Fruit fly (Drosophila melanogaster) whole organism, embryonic: Measurements from ENCODE around the gene dbe.

Experiments used
- Bteb2 ChIP-seq: fragments of 200-800 bp; sonication (Bioruptor generic); optimal IDR thresholded peaks from 2 replicates; lab custom pipeline; 2016; ENCODE audit warnings: missing biosample characterization, missing genetic modification characterization
- CG10267 ChIP-seq: fragments of 200-800 bp; sonication (Bioruptor generic); optimal IDR thresholded peaks from 2 replicates; lab custom pipeline; 2018; ENCODE audit warnings: missing biosample characterization, mild to moderate bottlenecking, missing genetic modification characterization, moderate library complexity
- CG11504 ChIP-seq: fragments of 200-800 bp; sonication (Bioruptor generic); optimal IDR thresholded peaks from 3 replicates; lab custom pipeline; 2019; ENCODE audit warnings: missing biosample characterization, mild to moderate bottlenecking, missing genetic modification characterization, moderate library complexity
- CG11696 ChIP-seq: fragments of 200-800 bp; sonication (Bioruptor generic); IDR thresholded peaks from 2 replicates; pipeline ENCODE4 v1.3.6; 2022; ENCODE audit warnings: missing biosample characterization, missing genetic modification characterization
- CG12071 ChIP-seq: fragments of 200-800 bp; sonication (Bioruptor generic); optimal IDR thresholded peaks from 3 replicates; lab custom pipeline; 2018; ENCODE audit warnings: missing biosample characterization, mild to moderate bottlenecking, missing genetic modification characterization
- CG13424 ChIP-seq: fragments of 200-800 bp; sonication (Bioruptor generic); optimal IDR thresholded peaks from 2 replicates; lab custom pipeline; 2019; ENCODE audit warnings: missing biosample characterization, mild to moderate bottlenecking, missing genetic modification characterization, moderate library complexity
- CG1647 ChIP-seq: fragments of 200-800 bp; sonication (Bioruptor generic); optimal IDR thresholded peaks from 3 replicates; lab custom pipeline; 2016; ENCODE audit warnings: missing biosample characterization, missing genetic modification characterization
- CG17186 ChIP-seq: fragments of 200-800 bp; sonication (Bioruptor generic); optimal IDR thresholded peaks from 3 replicates; lab custom pipeline; 2017; ENCODE audit warnings: missing biosample characterization, missing genetic modification reagents, missing genetic modification characterization
- CG17829 ChIP-seq: fragments of 200-800 bp; optimal IDR thresholded peaks from 2 replicates; lab custom pipeline; 2019; ENCODE audit warnings: missing biosample characterization, mild to moderate bottlenecking, missing genetic modification characterization, moderate library complexity
- CG18262 ChIP-seq: fragments of 200-800 bp; optimal IDR thresholded peaks from 3 replicates; lab custom pipeline; 2019; ENCODE audit warnings: missing biosample characterization, mild to moderate bottlenecking, missing genetic modification characterization, moderate library complexity
- CG2678 ChIP-seq: fragments of 200-800 bp; sonication (Bioruptor generic); optimal IDR thresholded peaks from 3 replicates; lab custom pipeline; 2019; ENCODE audit warnings: missing biosample characterization, mild to moderate bottlenecking, missing genetic modification characterization, moderate library complexity
- CG34422 ChIP-seq: fragments of 200-800 bp; sonication (Bioruptor generic); IDR thresholded peaks from 3 replicates; pipeline ENCODE4 v1.3.6; 2022; ENCODE audit warnings: missing biosample characterization, missing genetic modification characterization
- CG6813 ChIP-seq: fragments of 200-800 bp; sonication (Bioruptor generic); optimal IDR thresholded peaks from 2 replicates; lab custom pipeline; 2017; ENCODE audit warnings: missing biosample characterization, missing genetic modification characterization, mild to moderate bottlenecking, moderate library complexity, missing genetic modification reagents
- CG8944 ChIP-seq: fragments of 200-800 bp; sonication (Bioruptor generic); optimal IDR thresholded peaks from 3 replicates; lab custom pipeline; 2016; ENCODE audit warnings: missing biosample characterization, missing genetic modification characterization
- CG9876 ChIP-seq: fragments of 200-800 bp; sonication (Bioruptor generic); optimal IDR thresholded peaks from 2 replicates; lab custom pipeline; 2016; ENCODE audit warnings: missing biosample characterization, missing genetic modification characterization
- CoRest ChIP-seq: fragments of 200-800 bp; sonication (Bioruptor generic); optimal IDR thresholded peaks from 3 replicates; lab custom pipeline; 2018; ENCODE audit warnings: missing biosample characterization, mild to moderate bottlenecking, missing genetic modification characterization, moderate library complexity
- CrebB ChIP-seq: fragments of 200-800 bp; sonication (Bioruptor generic); optimal IDR thresholded peaks from 3 replicates; lab custom pipeline; 2018; ENCODE audit warnings: missing biosample characterization, mild to moderate bottlenecking, missing genetic modification characterization
- Eip74EF ChIP-seq, 2 experiments: fragments of 200-800 bp in 1 of 2; fragments of >200 bp in 1 of 2; sonication (Bioruptor generic) in 1 of 2; optimal IDR thresholded peaks; 2 replicates each; lab custom pipeline; 2017 to 2019; ENCODE audit warnings: missing biosample characterization in 2 of 2, missing genetic modification characterization in 2 of 2, mild to moderate bottlenecking in 1 of 2, moderate library complexity in 1 of 2
- Elba2 ChIP-seq: fragments of 200-800 bp; sonication (Bioruptor generic); optimal IDR thresholded peaks from 3 replicates; lab custom pipeline; 2016; ENCODE audit warnings: missing biosample characterization, missing genetic modification characterization
- H2.0 ChIP-seq: fragments of 200-800 bp; sonication (Bioruptor generic); IDR thresholded peaks from 2 replicates; pipeline ENCODE4 v1.3.6; 2022; ENCODE audit warnings: missing biosample characterization, missing genetic modification characterization
- HmgD ChIP-seq: fragments of 200-800 bp; sonication (Bioruptor generic); optimal IDR thresholded peaks from 3 replicates; lab custom pipeline; 2016; ENCODE audit warnings: missing biosample characterization, missing genetic modification characterization
- Hmr ChIP-seq: fragments of 200-800 bp; sonication (Bioruptor generic); optimal IDR thresholded peaks from 3 replicates; lab custom pipeline; 2017; ENCODE audit warnings: mild to moderate bottlenecking, missing biosample characterization, missing genetic modification reagents, missing genetic modification characterization
- Max ChIP-seq: fragments of 200-800 bp; sonication (Bioruptor generic); optimal IDR thresholded peaks from 2 replicates; lab custom pipeline; 2016; ENCODE audit warnings: missing biosample characterization, mild to moderate bottlenecking, missing genetic modification characterization
- Myb ChIP-seq: fragments of 200-800 bp; sonication (Bioruptor generic); optimal IDR thresholded peaks from 2 replicates; lab custom pipeline; 2016; ENCODE audit warnings: missing biosample characterization, missing genetic modification characterization
- Nf-YC ChIP-seq: fragments of 200-800 bp; optimal IDR thresholded peaks from 3 replicates; lab custom pipeline; 2019; ENCODE audit warnings: missing biosample characterization, mild to moderate bottlenecking, missing genetic modification characterization, moderate library complexity
- Ravus ChIP-seq: fragments of 200-800 bp; sonication (Bioruptor generic); IDR thresholded peaks from 2 replicates; pipeline ENCODE4 v1.3.6; 2022; ENCODE audit warnings: missing biosample characterization, missing genetic modification characterization
- Ssrp ChIP-seq: fragments of 200-800 bp; sonication (Bioruptor generic); optimal IDR thresholded peaks from 2 replicates; lab custom pipeline; 2018; ENCODE audit warnings: missing biosample characterization, mild to moderate bottlenecking, missing genetic modification characterization, moderate library complexity
- Tbp ChIP-seq: fragments of >200 bp; optimal IDR thresholded peaks from 2 replicates; lab custom pipeline; 2018; ENCODE audit warnings: missing biosample characterization, missing genetic modification characterization
- Xrp1 ChIP-seq: fragments of 200-800 bp; sonication (Bioruptor generic); IDR thresholded peaks from 2 replicates; pipeline ENCODE4 v1.3.6; 2022; ENCODE audit warnings: missing biosample characterization, missing genetic modification characterization
- ap ChIP-seq: fragments of 200-800 bp; sonication (Bioruptor generic); IDR thresholded peaks from 2 replicates; pipeline ENCODE4 v1.3.6; 2022; ENCODE audit warnings: missing biosample characterization, missing genetic modification characterization
- cad ChIP-seq: fragments of >200 bp; optimal IDR thresholded peaks from 2 replicates; lab custom pipeline; 2017; ENCODE audit warnings: missing biosample characterization, missing genetic modification characterization
- dan ChIP-seq: fragments of 200-800 bp; sonication (Bioruptor generic); IDR thresholded peaks from 2 replicates; pipeline ENCODE4 v1.3.6; 2022; ENCODE audit warnings: missing biosample characterization, missing genetic modification characterization
- ewg ChIP-seq: fragments of 200-800 bp; sonication (Bioruptor generic); optimal IDR thresholded peaks from 3 replicates; lab custom pipeline; 2017; ENCODE audit warnings: mild to moderate bottlenecking, missing biosample characterization, missing genetic modification reagents, missing genetic modification characterization
- gce ChIP-seq: fragments of 200-800 bp; sonication (Bioruptor generic); IDR thresholded peaks from 3 replicates; pipeline ENCODE4 v1.3.6; 2022; ENCODE audit warnings: missing biosample characterization, missing genetic modification characterization
- gro ChIP-seq: fragments of 200-800 bp; sonication (Bioruptor generic); optimal IDR thresholded peaks from 2 replicates; lab custom pipeline; 2016; ENCODE audit warnings: missing biosample characterization, missing genetic modification characterization
- hkb ChIP-seq, 2 experiments: fragments of 200-800 bp in 1 of 2; fragments of >200 bp in 1 of 2; sonication (Bioruptor generic) in 1 of 2; IDR thresholded peaks in 1 of 2; optimal IDR thresholded peaks in 1 of 2; 2 replicates each; pipeline versions ENCODE4 v1.3.6 to Lab custom; 2017 to 2022; ENCODE audit warnings: missing biosample characterization in 1 of 2, missing genetic modification characterization in 1 of 2
- lab ChIP-seq: fragments of 200-800 bp; sonication (Bioruptor generic); optimal IDR thresholded peaks from 3 replicates; lab custom pipeline; 2017; ENCODE audit warnings: missing biosample characterization, missing genetic modification characterization, mild to moderate bottlenecking, moderate library complexity, missing genetic modification reagents
- lbe ChIP-seq: fragments of 200-800 bp; sonication (Bioruptor generic); optimal IDR thresholded peaks from 2 replicates; lab custom pipeline; 2016; ENCODE audit warnings: missing biosample characterization, mild to moderate bottlenecking, missing genetic modification characterization
- lmd ChIP-seq: fragments of 200-800 bp; sonication (Bioruptor generic); IDR thresholded peaks from 2 replicates; pipeline ENCODE4 v1.3.6; 2022; ENCODE audit warnings: missing biosample characterization, missing genetic modification characterization
- nmo ChIP-seq: fragments of 200-800 bp; sonication (Bioruptor generic); optimal IDR thresholded peaks from 2 replicates; lab custom pipeline; 2018; ENCODE audit warnings: missing biosample characterization, mild to moderate bottlenecking, missing genetic modification characterization, moderate library complexity
- phol ChIP-seq: fragments of 200-800 bp; sonication (Bioruptor generic); optimal IDR thresholded peaks from 3 replicates; lab custom pipeline; 2018; ENCODE audit warnings: missing biosample characterization, mild to moderate bottlenecking, missing genetic modification characterization, moderate library complexity
- pum ChIP-seq: fragments of 200-800 bp; sonication (Bioruptor generic); optimal IDR thresholded peaks from 2 replicates; lab custom pipeline; 2016; ENCODE audit warnings: missing biosample characterization, missing genetic modification characterization
- schlank ChIP-seq: fragments of 200-800 bp; sonication (Bioruptor generic); optimal IDR thresholded peaks from 2 replicates; lab custom pipeline; 2018; ENCODE audit warnings: missing biosample characterization, mild to moderate bottlenecking, missing genetic modification characterization
- slbo ChIP-seq: fragments of 200-800 bp; sonication (Bioruptor generic); IDR thresholded peaks from 2 replicates; pipeline ENCODE4 v1.3.6; 2022; ENCODE audit warnings: missing biosample characterization, missing genetic modification characterization
- sug ChIP-seq: fragments of 200-800 bp; optimal IDR thresholded peaks from 2 replicates; lab custom pipeline; 2019; ENCODE audit warnings: missing biosample characterization, mild to moderate bottlenecking, missing genetic modification characterization, moderate library complexity
- tna ChIP-seq: fragments of 200-800 bp; sonication (Bioruptor generic); IDR thresholded peaks from 2 replicates; pipeline ENCODE4 v1.3.6; 2022; ENCODE audit warnings: missing biosample characterization, missing genetic modification characterization; ENCODE audit not compliant: partially characterized antibody
- toy ChIP-seq: fragments of 200-800 bp; sonication (Bioruptor generic); IDR thresholded peaks from 2 replicates; pipeline ENCODE4 v1.3.6; 2022; ENCODE audit warnings: missing biosample characterization, missing genetic modification characterization
- unc-4 ChIP-seq: fragments of 200-800 bp; sonication (Bioruptor generic); IDR thresholded peaks from 2 replicates; pipeline ENCODE4 v1.3.6; 2022; ENCODE audit warnings: missing biosample characterization, missing genetic modification characterization; ENCODE audit not compliant: partially characterized antibody
- wek ChIP-seq: fragments of 200-800 bp; sonication (Bioruptor generic); optimal IDR thresholded peaks from 3 replicates; lab custom pipeline; 2018; ENCODE audit warnings: missing biosample characterization, mild to moderate bottlenecking, missing genetic modification characterization, moderate library complexity
- zfh2 ChIP-seq: fragments of 200-800 bp; sonication (Bioruptor generic); optimal IDR thresholded peaks from 2 replicates; lab custom pipeline; 2016; ENCODE audit warnings: missing biosample characterization, missing genetic modification characterization

Gene dbe

DNA sequence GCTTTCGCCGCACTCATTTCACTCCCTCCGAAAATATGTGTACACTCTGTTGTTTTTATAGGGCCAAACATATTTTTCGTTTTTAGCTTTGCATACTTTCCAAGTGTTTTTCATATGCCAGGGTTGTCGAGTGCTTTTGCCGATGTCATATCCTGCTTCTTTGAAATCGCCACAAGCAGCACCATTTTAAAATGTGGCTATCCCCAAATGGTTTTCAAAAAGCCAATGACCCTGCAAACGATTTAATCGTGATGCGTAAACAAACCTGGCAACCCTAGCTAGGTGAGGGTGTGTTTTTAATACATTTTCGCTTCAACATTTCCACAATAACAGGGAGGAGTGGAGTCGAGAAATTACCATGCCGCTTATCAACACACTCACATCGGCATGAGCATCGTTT is 22.8 kb upstream of the dbe start (continued):
- TF ChIP-seq Myb (GFP tag; lab: Kevin White, UChicago), result peak; percentile 9
- TF ChIP-seq Tbp (GFP tag; lab: Kevin White, UChicago), result no peak
- peak; percentile 15 for TF ChIP-seq pum (GFP tag; lab: Kevin White, UChicago)
- TF ChIP-seq CG18262, result peak; percentile 30
- no peak for TF ChIP-seq ewg (GFP tag; lab: Kevin White, UChicago)
- TF ChIP-seq ap (GFP tag; lab: Robert Waterston, UW), result 0 out of 2 replicates have a peak, but pooled peaks have one; percentile 27
- TF ChIP-seq nmo, result peak; percentile 16
- no peak for TF ChIP-seq CG1647 (GFP tag; lab: Kevin White, UChicago)
- TF ChIP-seq Nf-YC (tag; lab: Kevin White, UChicago), result no peak
- no peak for TF ChIP-seq CG8944 (GFP tag; lab: Kevin White, UChicago)
- TF ChIP-seq Elba2 (GFP tag; lab: Kevin White, UChicago), result no peak
- TF ChIP-seq schlank (tag; lab: Kevin White, UChicago), result no peak
- 0 out of 3 replicates have a peak, but pooled peaks have one; percentile 35 for TF ChIP-seq gce (GFP tag; lab: Robert Waterston, UW)
- peak; percentile 46 for TF ChIP-seq CG6813 (GFP tag; lab: Kevin White, UChicago)
- no peak for TF ChIP-seq lbe
- TF ChIP-seq dan, result no peak
- TF ChIP-seq phol (tag; lab: Kevin White, UChicago), result peak; percentile 30
- peak; percentile 2 for TF ChIP-seq gro (GFP tag; lab: Kevin White, UChicago)
- no peak for TF ChIP-seq Ravus (GFP tag; lab: Robert Waterston, UW)
- peak; percentile 38 for TF ChIP-seq CoRest (tag; lab: Kevin White, UChicago)
- no peak for TF ChIP-seq hkb (optimal IDR thresholded peaks at IDR 0.05; lab: Kevin White, UChicago)
- TF ChIP-seq hkb (GFP tag; IDR thresholded peaks at IDR 0.05; lab: Robert Waterston, UW), result peak; percentile 54
- no peak for TF ChIP-seq toy
- TF ChIP-seq HmgD (GFP tag; lab: Kevin White, UChicago), result no peak
- TF ChIP-seq CG17186 (GFP tag; lab: Kevin White, UChicago), result no peak
- TF ChIP-seq CrebB (tag; lab: Kevin White, UChicago), result no peak
- TF ChIP-seq zfh2, result peak; percentile 14
- peak; percentile 30 for TF ChIP-seq lmd (GFP tag; lab: Robert Waterston, UW)
- peak; percentile 53 for TF ChIP-seq Hmr
- TF ChIP-seq CG2678 (tag; lab: Kevin White, UChicago), result peak; percentile 61
- TF ChIP-seq Bteb2, result no peak
- 0 out of 2 replicates have a peak, but pooled peaks have one; percentile 58 for TF ChIP-seq Xrp1
- peak; percentile 79 for TF ChIP-seq lab (GFP tag; lab: Kevin White, UChicago)
- peak; percentile 64 for TF ChIP-seq CG11504 (tag; lab: Kevin White, UChicago)
- no peak for TF ChIP-seq Ssrp (tag; lab: Kevin White, UChicago)
- TF ChIP-seq CG13424, result peak; percentile 44
- peak; percentile 44; the same call in 1 of the 2 replicates for TF ChIP-seq slbo (GFP tag; lab: Robert Waterston, UW)
- 0 out of 3 replicates have a peak, but pooled peaks have one; percentile 17 for TF ChIP-seq CG34422 (GFP tag; lab: Robert Waterston, UW)
- TF ChIP-seq tna (GFP tag; lab: Robert Waterston, UW), result no peak
- TF ChIP-seq CG17829 (tag; lab: Kevin White, UChicago), result peak; percentile 22
- no peak for TF ChIP-seq cad
- TF ChIP-seq CG9876, result no peak
- no peak for TF ChIP-seq Eip74EF (GFP tag; optimal IDR thresholded peaks at IDR 0.05; lab: Kevin White, UChicago)
- TF ChIP-seq unc-4 (GFP tag; lab: Robert Waterston, UW), result no peak
- TF ChIP-seq CG10267, result peak; percentile 15
- peak; percentile 34; the same call in 1 of the 2 replicates for TF ChIP-seq CG11696 (GFP tag; lab: Robert Waterston, UW)
- TF ChIP-seq Max, result no peak
- peak; percentile 48 for TF ChIP-seq CG12071
- TF ChIP-seq sug (tag; lab: Kevin White, UChicago), result no peak
- TF ChIP-seq wek (GFP tag; lab: Kevin White, UChicago), result no peak
- TF ChIP-seq H2.0 (GFP tag; lab: Robert Waterston, UW), result no peak
